Fruit fly (Drosophila melanogaster) whole organism, pupa: Measurements from ENCODE around the gene CG2604.

ENCODE experiments used
- CG10348 ChIP-seq: fragments of 200-800 bp; sonication (Bioruptor generic); IDR thresholded peaks from 2 replicates; pipeline ENCODE4 v1.3.6; 2022; ENCODE audit warnings: missing biosample characterization, missing genetic modification characterization
- CG12605 ChIP-seq: fragments of 200-800 bp; sonication (Bioruptor generic); IDR thresholded peaks from 2 replicates; pipeline ENCODE4 v1.3.6; 2022; ENCODE audit warnings: missing biosample characterization, missing genetic modification characterization
- CG14655 ChIP-seq: fragments of 200-800 bp; sonication (Bioruptor generic); optimal IDR thresholded peaks from 3 replicates; lab custom pipeline; 2017; ENCODE audit warnings: mild to moderate bottlenecking, missing biosample characterization, missing genetic modification reagents, missing genetic modification characterization
- CG15710 ChIP-seq: fragments of 200-800 bp; sonication (Bioruptor generic); optimal IDR thresholded peaks from 2 replicates; lab custom pipeline; 2018; ENCODE audit warnings: missing biosample characterization, mild to moderate bottlenecking, missing genetic modification characterization, moderate library complexity
- CG17806 ChIP-seq: fragments of 200-800 bp; sonication (Bioruptor generic); optimal IDR thresholded peaks from 2 replicates; lab custom pipeline; 2018; ENCODE audit warnings: missing biosample characterization, mild to moderate bottlenecking, missing genetic modification characterization, moderate library complexity
- CG32121 ChIP-seq: fragments of 200-800 bp; sonication (Bioruptor generic); IDR thresholded peaks from 2 replicates; pipeline ENCODE4 v1.3.6; 2022; ENCODE audit warnings: missing biosample characterization, missing genetic modification characterization
- CG8159 ChIP-seq: fragments of 200-800 bp; sonication (Bioruptor generic); optimal IDR thresholded peaks from 3 replicates; lab custom pipeline; 2018; ENCODE audit warnings: missing biosample characterization, mild to moderate bottlenecking, missing genetic modification characterization, moderate library complexity
- CG9948 ChIP-seq: fragments of 200-800 bp; sonication (Bioruptor generic); optimal IDR thresholded peaks from 2 replicates; lab custom pipeline; 2018; ENCODE audit warnings: missing biosample characterization, mild to moderate bottlenecking, missing genetic modification characterization, moderate library complexity
- EcR ChIP-seq: fragments of 200-800 bp; sonication (Bioruptor generic); optimal IDR thresholded peaks from 3 replicates; lab custom pipeline; 2019; ENCODE audit warnings: missing biosample characterization, missing genetic modification characterization, mild to moderate bottlenecking, moderate library complexity, missing genetic modification reagents
- Pif1A ChIP-seq: fragments of 200-800 bp; sonication (Bioruptor generic); optimal IDR thresholded peaks from 3 replicates; lab custom pipeline; 2016; ENCODE audit warnings: missing biosample characterization, missing genetic modification characterization
- Pif1B ChIP-seq: fragments of 200-800 bp; sonication (Bioruptor generic); optimal IDR thresholded peaks from 3 replicates; lab custom pipeline; 2016; ENCODE audit warnings: missing biosample characterization, missing genetic modification characterization
- fd96Ca ChIP-seq: fragments of 200-800 bp; sonication (Bioruptor generic); IDR thresholded peaks from 3 replicates; pipeline ENCODE4 v1.3.6; 2022; ENCODE audit warnings: missing biosample characterization, missing genetic modification characterization
- rn ChIP-seq: fragments of 200-800 bp; sonication (Bioruptor generic); IDR thresholded peaks from 2 replicates; pipeline ENCODE4 v1.3.6; 2022; ENCODE audit warnings: missing biosample characterization, missing genetic modification characterization

dm6 chr3R:5261996-5262535, 38.9 kb upstream of the CG2604 start:
- no peak for TF ChIP-seq CG15710 (tag; lab: Kevin White, UChicago)
- TF ChIP-seq CG17806 (tag; lab: Kevin White, UChicago), result no peak
- TF ChIP-seq CG9948 (tag; lab: Kevin White, UChicago), result no peak
- no peak for TF ChIP-seq CG12605 (GFP tag; lab: Robert Waterston, UW)
- no peak for TF ChIP-seq fd96Ca
- TF ChIP-seq CG32121 (GFP tag; lab: Robert Waterston, UW), result no peak
- TF ChIP-seq Pif1B (GFP tag; lab: Kevin White, UChicago), result no peak
- TF ChIP-seq CG8159 (tag; lab: Kevin White, UChicago), result no peak
- TF ChIP-seq EcR (GFP tag; lab: Kevin White, UChicago), result no peak
- no peak for TF ChIP-seq rn (GFP tag; lab: Robert Waterston, UW)
- no peak for TF ChIP-seq CG10348 (GFP tag; lab: Robert Waterston, UW)
- TF ChIP-seq Pif1A (GFP tag; lab: Kevin White, UChicago), result no peak
- TF ChIP-seq CG14655 (GFP tag; lab: Kevin White, UChicago), result no peak
